Worm (Caenorhabditis elegans): Measurements from ENCODE around the gene C12D8.9.

DNA sequence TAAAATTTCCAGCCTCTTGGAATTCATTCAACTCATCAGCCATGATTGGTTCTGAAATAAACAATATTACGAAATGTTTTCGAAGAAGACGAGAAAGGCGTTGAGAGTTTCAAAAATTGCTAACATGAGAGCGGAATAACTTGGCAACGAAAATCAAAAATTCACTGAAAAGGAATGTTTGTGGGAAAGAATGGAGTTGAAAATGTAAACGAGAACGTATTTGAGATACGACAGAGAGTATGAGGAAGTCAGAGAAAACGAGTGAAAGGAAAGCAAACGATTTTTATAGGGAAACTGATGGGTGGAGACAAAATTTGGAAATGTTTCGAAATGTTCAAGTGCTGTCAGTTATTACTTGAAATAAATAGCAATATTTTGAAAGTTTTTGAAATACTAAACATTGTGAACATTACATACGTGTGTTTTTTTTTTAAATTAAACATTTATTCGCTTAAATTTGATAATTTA, 12.0 kb upstream of the C12D8.9 start, which contains the start of gene rop-1:
- no peak for TF ChIP-seq nhr-90 (tag; optimal IDR thresholded peaks at IDR 0.05; ENCODE audit: poor library complexity)
- TF ChIP-seq snpc-4 (tag; optimal IDR thresholded peaks at IDR 0.05), result no peak
- TF ChIP-seq dpl-1 (GFP tag; optimal IDR thresholded peaks at IDR 0.05), result no peak
- no peak for TF ChIP-seq aha-1 (tag; optimal IDR thresholded peaks at IDR 0.05)
- TF ChIP-seq nhr-77 (tag; optimal IDR thresholded peaks at IDR 0.05), result no peak
- TF ChIP-seq nhr-76 (tag; optimal IDR thresholded peaks at IDR 0.05), result no peak
- no peak for TF ChIP-seq ztf-4 (tag; optimal IDR thresholded peaks at IDR 0.05)

Measured in whole organism, L1 larva.